Worm (Caenorhabditis elegans): ENCODE measurements around the gene ugt-4.

- TF ChIP-seq mdl-1 (tag; optimal IDR thresholded peaks at IDR 0.05) (no peak), nhr-21 (tag; optimal IDR thresholded peaks at IDR 0.05) (no peak), nhr-129 (tag; optimal IDR thresholded peaks at IDR 0.05) (no peak), C34F6.9 (tag; optimal IDR thresholded peaks at IDR 0.05) (no peak), nhr-23 (tag; optimal IDR thresholded peaks at IDR 0.05) (no peak), unc-39 (tag; optimal IDR thresholded peaks at IDR 0.05) (no peak), ZK546.5 (tag; optimal IDR thresholded peaks at IDR 0.05) (no peak)
These were observed 40.3 kb upstream of the ugt-4 start, which contains the start of gene C44H9.4 for ce11 chrV:12835388-12835787.
